Worm (Caenorhabditis elegans): ENCODE measurements around the gene pals-28.

The pals-28 gene

ce11 chrIII:4391938-4392337 is 7.4 kb downstream of the pals-28 start:
- no peak for TF ChIP-seq lsy-2 (tag; optimal IDR thresholded peaks at IDR 0.05)
- TF ChIP-seq nhr-21 (tag; optimal IDR thresholded peaks at IDR 0.05), result no peak
- no peak for TF ChIP-seq nhr-10 (tag; optimal IDR thresholded peaks at IDR 0.05)
- TF ChIP-seq ceh-16 (tag; optimal IDR thresholded peaks at IDR 0.05), result peak; percentile 12

ce11 chrIII:4394496-4394895 is 9.9 kb downstream of the pals-28 start, which contains the start of gene R07E5.4:
Gene R07E5.4 (plus strand): TSS chrIII:4394796.
- TF ChIP-seq sma-3 (GFP tag; optimal IDR thresholded peaks at IDR 0.05) (no peak), zag-1 (tag; optimal IDR thresholded peaks at IDR 0.05) (no peak), sem-4 (tag; optimal IDR thresholded peaks at IDR 0.05) (no peak), unc-62 (GFP tag; optimal IDR thresholded peaks at IDR 0.05) (no peak), nhr-237 (tag; optimal IDR thresholded peaks at IDR 0.05) (no peak), sma-9 (GFP tag; optimal IDR thresholded peaks at IDR 0.05) (no peak), sma-9 (tag; optimal IDR thresholded peaks at IDR 0.05) (no peak), nhr-10 (tag; optimal IDR thresholded peaks at IDR 0.05) (no peak), ceh-16 (tag; optimal IDR thresholded peaks at IDR 0.05) (no peak), nhr-12 (tag; optimal IDR thresholded peaks at IDR 0.05) (no peak)

DNA sequence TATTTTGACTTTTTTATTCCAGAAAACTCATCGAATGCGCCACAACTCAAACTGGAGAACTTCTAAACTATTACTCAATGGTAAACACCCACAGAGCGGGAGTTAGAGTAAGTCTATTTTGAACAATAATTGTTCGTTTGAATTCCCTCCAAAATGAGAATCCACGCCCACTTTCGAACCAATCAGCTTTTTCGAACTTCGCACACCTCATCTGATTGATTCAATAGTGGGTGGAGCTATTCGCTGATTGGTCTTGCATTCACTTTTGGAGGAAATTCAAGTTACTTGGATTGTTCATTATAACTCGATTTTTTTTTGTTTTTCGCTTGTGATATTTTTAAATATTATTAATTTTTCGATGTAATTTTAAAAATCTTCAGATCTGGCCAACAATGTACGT is 11.3 kb downstream of the pals-28 start:
- TF ChIP-seq nhr-25 (tag; optimal IDR thresholded peaks at IDR 0.05) (no peak), sem-4 (tag; optimal IDR thresholded peaks at IDR 0.05) (no peak), peb-1 (tag; optimal IDR thresholded peaks at IDR 0.05) (no peak), Y55F3AM.14 (GFP tag; optimal IDR thresholded peaks at IDR 0.05) (no peak), nhr-10 (tag; optimal IDR thresholded peaks at IDR 0.05) (no peak), snpc-4 (tag; optimal IDR thresholded peaks at IDR 0.05) (no peak), egl-27 (tag; optimal IDR thresholded peaks at IDR 0.05) (no peak), lsy-2 (tag; optimal IDR thresholded peaks at IDR 0.05) (no peak), mdl-1 (tag; optimal IDR thresholded peaks at IDR 0.05) (no peak), ZK546.5 (tag; optimal IDR thresholded peaks at IDR 0.05) (no peak), mab-5 (tag; optimal IDR thresholded peaks at IDR 0.05) (no peak), sma-3 (GFP tag; optimal IDR thresholded peaks at IDR 0.05) (no peak), nhr-6 (tag; optimal IDR thresholded peaks at IDR 0.05) (no peak)

ce11 chrIII:4397115-4397514 is 12.5 kb downstream of the pals-28 start, which contains the start of gene R07E5.5:
Gene R07E5.5 (plus strand): TSS chrIII:4397415.
- TF ChIP-seq peb-1 (tag; optimal IDR thresholded peaks at IDR 0.05) (no peak), lsy-2 (tag; optimal IDR thresholded peaks at IDR 0.05) (no peak), R02D3.7 (tag; optimal IDR thresholded peaks at IDR 0.05) (no peak), unc-62 (GFP tag; optimal IDR thresholded peaks at IDR 0.05) (no peak), ztf-4 (tag; optimal IDR thresholded peaks at IDR 0.05) (no peak), skn-1 (tag; optimal IDR thresholded peaks at IDR 0.05) (no peak), dmd-4 (tag; optimal IDR thresholded peaks at IDR 0.05) (no peak), nhr-23 (tag; optimal IDR thresholded peaks at IDR 0.05) (no peak), aly-2 (tag; optimal IDR thresholded peaks at IDR 0.05) (no peak), fos-1 (tag; optimal IDR thresholded peaks at IDR 0.05) (no peak), sma-3 (GFP tag; optimal IDR thresholded peaks at IDR 0.05) (no peak), mab-5 (tag; optimal IDR thresholded peaks at IDR 0.05) (no peak)

DNA sequence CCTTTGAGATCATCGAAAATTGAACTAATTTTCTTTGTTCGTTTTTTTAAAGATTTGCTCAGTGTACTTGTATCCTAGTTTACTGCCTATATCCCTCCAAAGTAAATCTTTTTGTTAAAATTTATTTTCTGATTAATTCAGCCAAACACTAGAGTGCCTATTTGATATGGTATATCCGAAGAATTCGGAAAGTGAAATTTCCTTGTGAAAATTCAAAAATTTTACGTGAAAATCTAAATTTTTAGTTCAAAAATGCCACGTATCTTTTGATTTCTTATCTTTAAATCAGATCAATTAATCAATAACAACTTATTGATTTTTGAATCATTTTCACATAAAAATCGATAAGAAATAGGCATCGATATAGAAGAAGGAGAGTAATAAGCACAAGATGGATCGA is 13.9 kb downstream of the pals-28 start, which contains the start of gene R07E5.6:
TSS of gene R07E5.6 (plus strand) at position 301 of the 400 bp plus-strand sequence.
- no peak for TF ChIP-seq sem-4 (tag; optimal IDR thresholded peaks at IDR 0.05)
- no peak for TF ChIP-seq unc-39 (tag; optimal IDR thresholded peaks at IDR 0.05)
- TF ChIP-seq crh-2 (tag; optimal IDR thresholded peaks at IDR 0.05), result no peak
- TF ChIP-seq elt-1 (tag; optimal IDR thresholded peaks at IDR 0.05), result no peak

DNA sequence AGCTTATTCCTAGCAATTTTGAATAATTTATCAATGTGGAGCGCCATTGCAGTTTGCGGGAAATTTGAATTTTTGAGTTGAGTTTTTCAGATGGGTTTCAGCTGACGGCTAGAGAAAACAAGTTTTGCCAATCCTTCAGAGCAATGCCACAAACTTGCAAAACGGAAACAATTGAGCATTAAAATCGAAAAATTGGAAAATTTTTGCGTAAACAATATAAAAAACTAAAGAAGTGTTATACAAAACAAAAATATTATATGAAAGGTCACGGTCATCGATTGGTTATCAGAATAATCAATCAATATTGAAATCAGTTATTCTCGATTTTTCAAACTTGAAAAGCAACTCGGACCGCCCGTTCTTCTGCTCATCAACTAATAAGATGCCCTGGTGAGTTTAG is 16.6 kb downstream of the pals-28 start, which contains the start of gene R07E5.15:
TSS of gene R07E5.15 (plus strand) at position 301 of the 400 bp plus-strand sequence.
- TF ChIP-seq nhr-21 (tag; optimal IDR thresholded peaks at IDR 0.05), result no peak
- TF ChIP-seq mdl-1 (tag; optimal IDR thresholded peaks at IDR 0.05), result no peak
- no peak for TF ChIP-seq unc-62 (GFP tag; optimal IDR thresholded peaks at IDR 0.05)
- TF ChIP-seq C34F6.9 (tag; optimal IDR thresholded peaks at IDR 0.05), result no peak
- no peak for TF ChIP-seq egl-27 (tag; optimal IDR thresholded peaks at IDR 0.05)
- no peak for TF ChIP-seq nhr-6 (tag; optimal IDR thresholded peaks at IDR 0.05)
- no peak for TF ChIP-seq nhr-237 (tag; optimal IDR thresholded peaks at IDR 0.05)
- TF ChIP-seq nhr-10 (tag; optimal IDR thresholded peaks at IDR 0.05), result no peak
- TF ChIP-seq ama-1 (optimal IDR thresholded peaks at IDR 0.05), result no peak
- TF ChIP-seq peb-1 (tag; optimal IDR thresholded peaks at IDR 0.05), result no peak
- TF ChIP-seq nhr-23 (tag; optimal IDR thresholded peaks at IDR 0.05), result no peak
- TF ChIP-seq blmp-1 (tag; optimal IDR thresholded peaks at IDR 0.05; ENCODE audit: insufficient read depth), result no peak
- no peak for TF ChIP-seq ceh-82 (tag; optimal IDR thresholded peaks at IDR 0.05)
- TF ChIP-seq gmeb-1 (tag; optimal IDR thresholded peaks at IDR 0.05), result no peak

Measured in whole organism, L2 larva.